Fruit fly (Drosophila melanogaster): ENCODE results near the gene CG7213.

DNA sequence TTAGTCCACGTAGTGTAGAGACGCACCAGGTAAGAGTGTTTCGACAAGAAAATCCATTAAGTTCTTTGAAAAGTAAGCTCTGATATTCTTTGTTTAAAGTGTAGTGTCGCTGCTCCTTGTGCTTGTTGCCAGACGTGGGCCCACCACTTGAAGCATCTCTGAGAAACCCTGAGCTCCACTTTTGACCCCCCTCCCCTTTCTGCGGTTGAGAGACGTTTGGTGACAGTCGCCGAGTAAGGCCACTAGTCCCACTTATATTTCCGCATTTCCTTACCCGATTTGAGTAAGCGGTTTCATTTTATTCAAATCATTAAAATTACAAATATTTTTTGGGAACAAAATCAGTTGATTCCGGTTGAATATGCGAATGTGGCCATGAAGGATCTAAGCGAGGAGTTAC is 28.8 kb downstream of the CG7213 start, which contains the start of gene CG8006:
- TF ChIP-seq fru (GFP tag; optimal IDR thresholded peaks at IDR 0.05) (no peak), Myc (optimal IDR thresholded peaks at IDR 0.05) (no peak), Abd-B (GFP tag; optimal IDR thresholded peaks at IDR 0.05) (no peak), br (GFP tag; optimal IDR thresholded peaks at IDR 0.05) (no peak), Hr78 (GFP tag; optimal IDR thresholded peaks at IDR 0.05) (no peak), h (GFP tag; optimal IDR thresholded peaks at IDR 0.05) (no peak), woc (GFP tag; optimal IDR thresholded peaks at IDR 0.05) (no peak), Hnf4 (GFP tag; optimal IDR thresholded peaks at IDR 0.05) (no peak)

Data from whole organism, wandering third instar larva.